Fruit fly (Drosophila melanogaster) whole organism, prepupa: Measurements from ENCODE around the gene COX7A.
A peak's percentile ranks its signal among the peaks of the same experiment; 100 is the strongest.

ENCODE experiments used
- Blimp-1 ChIP-seq: fragments of 200-800 bp; sonication (Bioruptor generic); optimal IDR thresholded peaks from 3 replicates; lab custom pipeline; 2017; ENCODE audit warnings: missing biosample characterization, missing genetic modification characterization, mild to moderate bottlenecking, moderate library complexity, missing genetic modification reagents
- CG10631 ChIP-seq: fragments of 200-800 bp; sonication (Bioruptor generic); optimal IDR thresholded peaks from 2 replicates; lab custom pipeline; 2016; ENCODE audit warnings: missing biosample characterization, missing genetic modification characterization
- CG10669 ChIP-seq: fragments of 200-800 bp; sonication (Bioruptor generic); optimal IDR thresholded peaks from 3 replicates; lab custom pipeline; 2018; ENCODE audit warnings: missing biosample characterization, mild to moderate bottlenecking, missing genetic modification characterization, moderate library complexity
- CG11294 ChIP-seq: fragments of 200-800 bp; sonication (Bioruptor generic); IDR thresholded peaks from 2 replicates; pipeline ENCODE4 v1.3.6; 2022; ENCODE audit warnings: missing biosample characterization, missing genetic modification characterization
- CG11762 ChIP-seq: fragments of 200-800 bp; sonication (Bioruptor generic); optimal IDR thresholded peaks from 3 replicates; lab custom pipeline; 2016; ENCODE audit warnings: missing biosample characterization, missing genetic modification characterization; ENCODE audit not compliant: insufficient read depth
- CG15336 ChIP-seq: fragments of 200-800 bp; sonication (Bioruptor generic); IDR thresholded peaks from 2 replicates; pipeline ENCODE4 v1.3.6; 2022; ENCODE audit warnings: missing biosample characterization, missing genetic modification characterization
- CG1621 ChIP-seq: fragments of 200-800 bp; sonication (Bioruptor generic); optimal IDR thresholded peaks from 3 replicates; lab custom pipeline; 2018; ENCODE audit warnings: missing biosample characterization, mild to moderate bottlenecking, missing genetic modification characterization
- CG16779 ChIP-seq: fragments of 200-800 bp; sonication (Bioruptor generic); optimal IDR thresholded peaks from 3 replicates; lab custom pipeline; 2017; ENCODE audit warnings: missing biosample characterization, mild to moderate bottlenecking, missing genetic modification characterization
- CG34406 ChIP-seq: fragments of 200-800 bp; sonication (Bioruptor generic); optimal IDR thresholded peaks from 3 replicates; lab custom pipeline; 2016; ENCODE audit warnings: missing biosample characterization, missing genetic modification characterization
- CG4318 ChIP-seq: fragments of 200-800 bp; sonication (Bioruptor generic); optimal IDR thresholded peaks from 3 replicates; lab custom pipeline; 2017; ENCODE audit warnings: missing biosample characterization, mild to moderate bottlenecking, missing genetic modification characterization
- CG6163 ChIP-seq: fragments of 200-800 bp; sonication (Bioruptor generic); IDR thresholded peaks from 3 replicates; pipeline ENCODE4 v1.3.6; 2022; ENCODE audit warnings: missing biosample characterization, missing genetic modification characterization
- CG6276 ChIP-seq: fragments of 200-800 bp; sonication (Bioruptor generic); optimal IDR thresholded peaks from 2 replicates; lab custom pipeline; 2017; ENCODE audit warnings: missing biosample characterization, mild to moderate bottlenecking, missing genetic modification characterization
- CG6792 ChIP-seq: fragments of 200-800 bp; sonication (Bioruptor generic); optimal IDR thresholded peaks from 3 replicates; lab custom pipeline; 2016; ENCODE audit warnings: missing biosample characterization, missing genetic modification characterization
- CG6808 ChIP-seq: fragments of 200-800 bp; sonication (Bioruptor generic); optimal IDR thresholded peaks from 3 replicates; lab custom pipeline; 2017; ENCODE audit warnings: missing biosample characterization, missing genetic modification characterization, mild to moderate bottlenecking, moderate library complexity, missing genetic modification reagents
- CG6854 ChIP-seq: fragments of 200-800 bp; sonication (Bioruptor generic); optimal IDR thresholded peaks from 2 replicates; lab custom pipeline; 2017; ENCODE audit warnings: missing biosample characterization, mild to moderate bottlenecking, missing genetic modification characterization
- CG8119 ChIP-seq: fragments of 200-800 bp; sonication (Bioruptor generic); IDR thresholded peaks from 3 replicates; pipeline ENCODE4 v1.3.6; 2022; ENCODE audit warnings: missing biosample characterization, missing genetic modification characterization
- CG9139 ChIP-seq: fragments of 200-800 bp; sonication (Bioruptor generic); optimal IDR thresholded peaks from 3 replicates; lab custom pipeline; 2017; ENCODE audit warnings: missing biosample characterization, mild to moderate bottlenecking, missing genetic modification characterization
- Eip75B ChIP-seq: fragments of 200-800 bp; sonication (Bioruptor generic); optimal IDR thresholded peaks from 3 replicates; lab custom pipeline; 2016; ENCODE audit warnings: missing biosample characterization, missing genetic modification characterization
- Eip78C ChIP-seq: fragments of 200-800 bp; sonication (Bioruptor generic); peaks from one replicate; lab custom pipeline; 2016; ENCODE audit warnings: missing biosample characterization, missing genetic modification characterization
- Ets21C ChIP-seq: fragments of 200-800 bp; sonication (Bioruptor generic); optimal IDR thresholded peaks from 3 replicates; lab custom pipeline; 2016; ENCODE audit warnings: missing biosample characterization, missing genetic modification characterization
- Ets96B ChIP-seq: fragments of 200-800 bp; optimal IDR thresholded peaks from 2 replicates; lab custom pipeline; 2019; ENCODE audit warnings: missing biosample characterization, mild to moderate bottlenecking, missing genetic modification characterization, moderate library complexity
- Hr38 ChIP-seq: sonication (Bioruptor generic); optimal IDR thresholded peaks from 2 replicates; lab custom pipeline; 2016; ENCODE audit warnings: missing biosample characterization, missing genetic modification characterization
- Hr4 ChIP-seq: fragments of 200-800 bp; sonication (Bioruptor generic); optimal IDR thresholded peaks from 3 replicates; lab custom pipeline; 2016; ENCODE audit warnings: missing biosample characterization, missing genetic modification characterization
- Met ChIP-seq: fragments of 200-800 bp; sonication (Bioruptor generic); optimal IDR thresholded peaks from 3 replicates; lab custom pipeline; 2016; ENCODE audit warnings: missing biosample characterization, missing genetic modification characterization
- OdsH ChIP-seq: fragments of 200-800 bp; sonication (Bioruptor generic); optimal IDR thresholded peaks from 3 replicates; lab custom pipeline; 2016; ENCODE audit warnings: missing biosample characterization, missing genetic modification characterization
- Smox ChIP-seq: fragments of 200-800 bp; sonication (Bioruptor generic); optimal IDR thresholded peaks from 3 replicates; lab custom pipeline; 2016; ENCODE audit warnings: missing biosample characterization, missing genetic modification characterization
- Sox102F ChIP-seq: fragments of 200-800 bp; sonication (Bioruptor generic); optimal IDR thresholded peaks from 2 replicates; lab custom pipeline; 2016; ENCODE audit warnings: missing biosample characterization, mild to moderate bottlenecking, missing genetic modification characterization
- Sox15 ChIP-seq: fragments of 200-800 bp; sonication (Bioruptor generic); optimal IDR thresholded peaks from 3 replicates; lab custom pipeline; 2016; ENCODE audit warnings: missing biosample characterization, missing genetic modification characterization
- acj6 ChIP-seq: fragments of 200-800 bp; sonication (Bioruptor generic); optimal IDR thresholded peaks from 3 replicates; lab custom pipeline; 2016; ENCODE audit warnings: missing biosample characterization, missing genetic modification characterization
- dac ChIP-seq: fragments of 200-800 bp; sonication (Bioruptor generic); optimal IDR thresholded peaks from 2 replicates; lab custom pipeline; 2017; ENCODE audit warnings: missing biosample characterization, mild to moderate bottlenecking, missing genetic modification characterization
- dsx ChIP-seq: fragments of 200-800 bp; optimal IDR thresholded peaks from 3 replicates; lab custom pipeline; 2019; ENCODE audit warnings: missing biosample characterization, mild to moderate bottlenecking, missing genetic modification characterization, moderate library complexity; ENCODE audit not compliant: poor library complexity, severe bottlenecking
- esn ChIP-seq: fragments of 200-800 bp; sonication (Bioruptor generic); optimal IDR thresholded peaks from 2 replicates; lab custom pipeline; 2016; ENCODE audit warnings: missing biosample characterization, mild to moderate bottlenecking, missing genetic modification characterization, moderate library complexity
- fd59A ChIP-seq: fragments of 200-800 bp; sonication (Bioruptor generic); optimal IDR thresholded peaks from 2 replicates; lab custom pipeline; 2017; ENCODE audit warnings: missing biosample characterization, mild to moderate bottlenecking, missing genetic modification characterization, missing genetic modification reagents
- fkh ChIP-seq: fragments of 200-800 bp; sonication (Bioruptor generic); optimal IDR thresholded peaks from 3 replicates; lab custom pipeline; 2017; ENCODE audit warnings: missing biosample characterization, mild to moderate bottlenecking, missing genetic modification characterization, moderate library complexity
- lz ChIP-seq: fragments of 200-800 bp; sonication (Bioruptor generic); optimal IDR thresholded peaks from 3 replicates; lab custom pipeline; 2016; ENCODE audit warnings: missing biosample characterization, missing genetic modification characterization
- pdm3 ChIP-seq: fragments of 200-800 bp; sonication (Bioruptor generic); optimal IDR thresholded peaks from 3 replicates; lab custom pipeline; 2016; ENCODE audit warnings: missing biosample characterization, missing genetic modification characterization
- salr ChIP-seq, 2 experiments: fragments of 200-800 bp; sonication (Bioruptor generic); optimal IDR thresholded peaks; 3 replicates each; lab custom pipeline; 2016 to 2018; ENCODE audit warnings: missing biosample characterization in 2 of 2, missing genetic modification characterization in 2 of 2, mild to moderate bottlenecking in 1 of 2
- spab ChIP-seq: fragments of 200-800 bp; sonication (Bioruptor generic); optimal IDR thresholded peaks from 2 replicates; lab custom pipeline; 2017; ENCODE audit warnings: missing biosample characterization, mild to moderate bottlenecking, missing genetic modification characterization, missing genetic modification reagents
- ss ChIP-seq, 2 experiments: fragments of 200-800 bp; sonication (Bioruptor generic); optimal IDR thresholded peaks; 2 replicates in 1 of 2; 3 replicates in 1 of 2; lab custom pipeline; 2017 to 2018; ENCODE audit warnings: mild to moderate bottlenecking in 2 of 2, missing biosample characterization in 2 of 2, missing genetic modification characterization in 2 of 2, moderate library complexity in 1 of 2
- svp ChIP-seq: fragments of 200-800 bp; sonication (Bioruptor generic); peaks from one replicate; lab custom pipeline; 2016; ENCODE audit warnings: missing biosample characterization, missing genetic modification characterization
- topi ChIP-seq: fragments of 200-800 bp; sonication (Bioruptor generic); optimal IDR thresholded peaks from 3 replicates; lab custom pipeline; 2016; ENCODE audit warnings: missing biosample characterization, missing genetic modification characterization

Gene COX7A

DNA sequence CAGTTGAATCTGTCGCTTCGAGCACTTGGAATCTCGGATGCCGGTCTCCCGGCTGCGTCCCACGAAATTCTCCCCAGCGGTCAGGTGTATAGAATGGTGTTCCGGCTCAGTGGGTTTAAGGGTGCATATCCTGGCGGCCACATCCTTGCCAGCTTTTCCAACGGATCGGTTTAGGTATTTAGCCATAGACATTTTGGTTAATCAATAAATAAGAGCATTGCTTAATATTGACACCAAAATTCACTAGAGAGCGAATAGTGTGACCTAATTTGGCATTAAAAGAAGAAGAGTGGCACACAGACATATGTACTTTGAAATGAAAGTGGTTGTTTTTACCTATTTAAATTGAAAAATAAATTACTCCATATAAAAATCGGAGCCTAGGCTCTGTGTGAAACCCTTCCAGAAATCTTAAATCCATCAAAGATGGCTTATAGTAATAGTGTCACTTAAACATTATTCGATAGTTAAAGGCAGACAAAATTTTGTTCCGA, 2.5 kb upstream of the COX7A start, which contains the start of the genes PNKP and COX7AL:
PNKP (minus strand) TSS at position 266 of the 494 bp plus-strand sequence.
COX7AL (plus strand) TSS at position 419 of the 494 bp plus-strand sequence.
- no peak for TF ChIP-seq topi (GFP tag; lab: Kevin White, UChicago)
- TF ChIP-seq fkh (GFP tag; lab: Kevin White, UChicago): peak; percentile 38

DNA sequence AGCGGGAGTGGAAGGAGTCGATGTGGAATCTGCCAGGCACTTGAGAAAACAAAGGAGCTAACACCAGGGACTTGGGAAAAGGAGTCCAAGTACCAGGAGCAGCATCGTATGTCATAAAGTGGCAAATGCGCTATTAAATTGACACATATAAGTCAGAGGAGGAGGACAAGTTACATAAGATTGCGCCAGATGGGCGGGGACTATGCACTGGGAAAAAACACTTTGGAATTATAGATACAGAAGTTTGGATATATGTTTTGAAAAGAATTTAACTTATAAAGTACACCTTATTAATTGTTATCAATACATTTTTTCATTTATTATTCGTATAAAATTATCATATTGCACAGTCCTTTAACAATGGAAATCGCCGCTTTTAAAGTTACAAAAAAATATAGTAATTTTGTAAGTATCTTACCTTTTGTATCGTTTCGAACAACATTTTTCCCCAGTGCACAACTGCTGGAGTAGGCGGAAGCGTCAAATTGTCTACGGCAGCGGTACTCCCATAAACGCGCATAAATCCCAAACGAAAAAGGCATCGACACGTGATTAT, 4.8 kb downstream of the COX7A start:
- TF ChIP-seq dsx (GFP tag; lab: Kevin White, UChicago) (no peak), esn (GFP tag; lab: Kevin White, UChicago) (no peak), CG6276 (no peak), svp (no peak), Met (GFP tag; lab: Kevin White, UChicago) (no peak), Eip78C (GFP tag; lab: Kevin White, UChicago) (peak; percentile 11), dac (GFP tag; lab: Kevin White, UChicago) (no peak)
- TF ChIP-seq, all 60 proteins: peak for 1

DNA sequence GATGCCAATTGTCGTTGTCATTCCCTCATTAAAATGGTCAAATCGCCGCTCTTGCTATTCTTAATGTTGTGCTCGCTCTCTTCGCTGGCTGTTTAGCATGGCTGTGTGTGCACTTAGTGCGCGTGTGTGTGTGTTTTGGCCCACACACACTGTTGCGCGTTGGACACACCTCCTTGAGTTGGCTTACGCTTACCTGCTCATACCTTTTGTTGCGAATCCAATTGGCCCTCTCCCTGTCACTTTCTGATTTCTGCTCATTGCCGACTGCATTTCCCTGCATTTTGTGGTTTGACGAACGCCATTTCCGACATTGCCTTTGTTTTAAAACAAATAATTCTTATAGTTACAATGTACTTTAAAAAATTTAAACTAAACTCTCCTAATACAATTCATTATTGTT, 5.9 kb downstream of the COX7A start:
- peak; percentile 8 for TF ChIP-seq Eip78C (GFP tag; lab: Kevin White, UChicago)
- TF ChIP-seq Smox (GFP tag; lab: Kevin White, UChicago): no peak
- TF ChIP-seq, all 60 proteins: peak for 1

DNA sequence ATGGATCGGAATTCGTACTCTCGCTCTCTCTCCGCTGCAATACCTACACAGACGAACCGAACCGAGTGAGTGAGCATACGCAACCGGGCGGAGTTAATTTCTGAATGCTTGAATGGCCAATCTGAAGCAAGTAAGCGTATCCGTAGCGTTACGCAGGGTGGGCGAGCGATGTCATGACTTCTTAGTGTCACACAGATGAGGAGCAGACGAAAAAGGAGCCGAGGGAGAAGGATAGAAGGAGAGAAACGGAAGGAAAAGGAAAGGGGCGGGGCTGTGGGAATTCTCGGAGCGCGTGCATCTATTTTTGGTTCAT, 6.4 kb downstream of the COX7A start:
- TF ChIP-seq Sox15 (no peak), Ets96B (tag; lab: Kevin White, UChicago) (no peak), spab (no peak), dac (GFP tag; lab: Kevin White, UChicago) (no peak), CG34406 (GFP tag; lab: Kevin White, UChicago) (no peak), pdm3 (GFP tag; lab: Kevin White, UChicago) (no peak), Eip78C (GFP tag; lab: Kevin White, UChicago) (no peak), Sox102F (GFP tag; lab: Kevin White, UChicago) (no peak), Ets21C (no peak), CG11762 (GFP tag; lab: Kevin White, UChicago) (no peak), CG9139 (no peak)

DNA sequence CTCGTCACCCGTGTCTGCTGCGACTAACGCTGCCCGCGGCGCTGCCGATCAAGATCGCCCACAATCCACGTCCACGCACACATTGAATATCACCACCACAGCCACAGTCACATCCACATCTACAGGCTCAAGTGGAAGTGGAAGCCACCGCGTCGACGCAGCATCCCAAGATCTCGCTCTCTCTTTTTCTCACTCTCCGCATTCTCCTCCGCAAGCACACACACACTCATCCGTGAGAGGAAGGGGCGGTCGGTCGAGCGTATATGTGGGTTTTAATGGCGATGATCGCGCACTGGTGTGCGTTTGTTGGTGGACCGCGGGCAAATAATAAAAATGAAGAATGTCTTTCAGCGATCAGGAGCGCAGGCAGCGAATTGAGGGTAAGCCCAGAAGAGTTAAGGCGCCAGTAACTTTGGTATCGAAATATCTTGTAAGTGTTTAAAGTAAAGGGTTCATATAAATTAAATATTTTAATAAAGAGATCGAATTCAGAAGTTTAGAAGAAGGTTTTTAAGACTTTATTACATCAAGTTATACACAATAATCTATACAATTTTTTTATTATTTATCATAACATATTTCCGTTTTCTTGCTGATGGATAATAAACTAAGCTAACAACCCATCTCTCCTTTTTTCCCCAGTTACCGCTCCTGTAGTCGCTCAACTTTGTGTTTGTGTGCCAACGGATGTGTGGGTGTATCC, 6.9 kb downstream of the COX7A start, which contains the start of gene Poxm:
Poxm (minus strand) TSS at position 25 of the 703 bp plus-strand sequence.
- peak; percentile 97 for TF ChIP-seq CG6808 (GFP tag; lab: Kevin White, UChicago)
- TF ChIP-seq CG6854: peak; percentile 85
- TF ChIP-seq esn (GFP tag; lab: Kevin White, UChicago): peak; percentile 94
- TF ChIP-seq CG10669 (GFP tag; lab: Kevin White, UChicago): peak; percentile 95
- TF ChIP-seq Hr4: peak; percentile 97
- TF ChIP-seq CG11294 (GFP tag; lab: Robert Waterston, UW): peak; percentile 87
- peak; percentile 97 for TF ChIP-seq CG10631 (GFP tag; lab: Kevin White, UChicago)
- TF ChIP-seq CG1621 (tag; lab: Kevin White, UChicago): peak; percentile 76
- peak; percentile 72 to 98 for TF ChIP-seq salr (GFP tag; optimal IDR thresholded peaks at IDR 0.05; lab: Kevin White, UChicago)
- peak; percentile 96 for TF ChIP-seq pdm3 (GFP tag; lab: Kevin White, UChicago)
- peak; percentile 95 for TF ChIP-seq lz (GFP tag; lab: Kevin White, UChicago)
- peak; percentile 95 for TF ChIP-seq spab
- peak; percentile 90 for TF ChIP-seq Eip75B
- TF ChIP-seq CG15336 (GFP tag; lab: Robert Waterston, UW): peak; percentile 94
- peak; percentile 98 for TF ChIP-seq CG4318
- peak; percentile 98 for TF ChIP-seq OdsH (GFP tag; lab: Kevin White, UChicago)
- no peak for TF ChIP-seq Hr38 (GFP tag; lab: Kevin White, UChicago)
- TF ChIP-seq Met (GFP tag; lab: Kevin White, UChicago): peak; percentile 91
- TF ChIP-seq ss (GFP tag; optimal IDR thresholded peaks at IDR 0.05; lab: Kevin White, UChicago): peak; percentile 93 to 97
- TF ChIP-seq acj6 (GFP tag; lab: Kevin White, UChicago): peak; percentile 97
- peak; percentile 96 for TF ChIP-seq fd59A
- peak; percentile 96 for TF ChIP-seq CG6792 (GFP tag; lab: Kevin White, UChicago)
- TF ChIP-seq svp: peak; percentile 96
- peak; percentile 95 for TF ChIP-seq dac (GFP tag; lab: Kevin White, UChicago)
- TF ChIP-seq Blimp-1 (GFP tag; lab: Kevin White, UChicago): peak; percentile 89
- peak; percentile 97 for TF ChIP-seq CG8119 (GFP tag; lab: Robert Waterston, UW)
- TF ChIP-seq CG16779 (tag; lab: Kevin White, UChicago): peak; percentile 91
- TF ChIP-seq CG6163 (GFP tag; lab: Robert Waterston, UW): peak; percentile 88
